Worm (Caenorhabditis elegans) whole organism, midembryonic: Measurements from ENCODE around the gene nhr-31.

Source experiments
- T22C8.4 ChIP-seq: fragments of 200-800 bp; sonication (Bioruptor generic); IDR thresholded peaks from 2 replicates; pipeline ENCODE4 v1.3.6; 2022; ENCODE audit warnings: missing genetic modification characterization, missing compliant biosample characterization
- cog-1 ChIP-seq: sonication (generic microtip); optimal IDR thresholded peaks from 2 replicates; lab custom pipeline; 2016; ENCODE audit warnings: missing genetic modification characterization, missing compliant biosample characterization
- flt-1 ChIP-seq: fragments of 200-800 bp; sonication (Bioruptor generic); IDR thresholded peaks from 2 replicates; pipeline ENCODE4 v1.3.6; 2022; ENCODE audit warnings: missing genetic modification characterization, missing compliant biosample characterization
- klf-2 ChIP-seq: fragments of 200-800 bp; sonication (Bioruptor generic); conservative IDR thresholded peaks from 2 replicates; pipeline ENCODE4 v1.3.6; 2022; ENCODE audit warnings: missing genetic modification reagents, missing genetic modification characterization, missing compliant biosample characterization
- med-1 ChIP-seq: sonication (generic microtip); optimal IDR thresholded peaks from 2 replicates; lab custom pipeline; 2017; ENCODE audit warnings: missing genetic modification characterization, mild to moderate bottlenecking, missing compliant biosample characterization, antibody characterized with exemption, missing genetic modification reagents; ENCODE audit not compliant: insufficient read depth
- ref-1 ChIP-seq: fragments of 200-800 bp; sonication (Bioruptor generic); conservative IDR thresholded peaks from 2 replicates; pipeline ENCODE4 v1.3.6; 2022; ENCODE audit warnings: missing genetic modification reagents, missing genetic modification characterization, missing compliant biosample characterization
- tab-1 ChIP-seq: fragments of 200-800 bp; sonication (Bioruptor generic); IDR thresholded peaks from 2 replicates; pipeline ENCODE4 v1.3.6; 2022; ENCODE audit warnings: missing genetic modification characterization, missing compliant biosample characterization
- ztf-23 ChIP-seq: fragments of 200-800 bp; sonication (Bioruptor generic); IDR thresholded peaks from 2 replicates; pipeline ENCODE4 v1.3.6; 2022; ENCODE audit warnings: missing genetic modification reagents, missing genetic modification characterization, missing compliant biosample characterization
- ztf-29 ChIP-seq: fragments of 200-800 bp; sonication (Bioruptor generic); IDR thresholded peaks from 2 replicates; pipeline ENCODE4 v1.3.6; 2022; ENCODE audit warnings: missing genetic modification reagents, missing genetic modification characterization, missing compliant biosample characterization

The nhr-31 gene

DNA sequence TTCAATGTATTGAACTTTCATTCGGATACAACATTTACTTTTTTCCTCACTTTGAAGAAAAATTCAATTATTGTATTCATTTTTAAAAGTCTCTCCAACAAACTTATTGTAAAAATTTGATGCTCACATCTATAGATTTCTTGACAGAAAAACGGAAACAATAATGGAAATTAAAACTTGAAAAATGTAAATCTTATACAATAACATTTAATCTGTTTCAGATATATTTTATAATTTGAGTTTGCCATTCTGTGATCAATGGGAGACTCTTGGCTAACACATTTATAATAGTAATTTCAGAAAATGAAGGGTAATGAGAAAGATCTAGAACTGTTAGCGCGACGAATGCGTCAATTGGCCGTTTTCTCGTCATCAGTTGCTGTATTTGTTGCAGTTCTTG, 40.9 kb downstream of the nhr-31 start, which contains the start of gene col-115:
TSS of gene col-115 (plus strand) at position 301 of the 400 bp plus-strand sequence.
- no peak for TF ChIP-seq med-1 (GFP tag; lab: Kevin White, UChicago)
- no peak for TF ChIP-seq klf-2
- TF ChIP-seq cog-1: no peak
- no peak for TF ChIP-seq ztf-23 (GFP tag; lab: Robert Waterston, UW)
- no peak for TF ChIP-seq T22C8.4 (GFP tag; lab: Robert Waterston, UW)
- no peak for TF ChIP-seq ref-1 (GFP tag; lab: Robert Waterston, UW)
- no peak for TF ChIP-seq ztf-29 (GFP tag; lab: Robert Waterston, UW)
- no peak for TF ChIP-seq flt-1 (GFP tag; lab: Robert Waterston, UW)
- no peak for TF ChIP-seq tab-1

DNA sequence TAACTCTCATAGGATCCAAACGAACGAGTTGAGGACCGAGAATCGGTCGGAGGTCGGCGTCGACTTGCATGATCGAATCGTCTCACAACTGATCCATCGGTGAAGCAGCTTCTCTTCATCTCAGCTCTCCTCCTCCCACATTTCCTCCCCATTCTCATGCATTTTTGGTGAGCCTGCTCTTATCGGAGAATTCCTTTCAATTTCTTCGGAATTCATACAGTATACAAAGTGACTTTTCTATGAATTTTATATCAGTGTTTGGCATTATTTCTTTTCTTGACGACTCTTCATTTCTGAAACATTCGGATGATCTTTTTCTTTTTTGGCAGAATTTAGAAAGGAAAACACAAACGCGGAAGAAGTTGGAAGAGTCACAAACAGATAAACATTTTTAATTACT, 42.2 kb downstream of the nhr-31 start, which contains the start of gene mec-17:
TSS of gene mec-17 (minus strand) at position 101 of the 400 bp plus-strand sequence.
- TF ChIP-seq T22C8.4 (GFP tag; lab: Robert Waterston, UW) (no peak), cog-1 (no peak), ztf-29 (GFP tag; lab: Robert Waterston, UW) (no peak), klf-2 (no peak), tab-1 (no peak), ref-1 (GFP tag; lab: Robert Waterston, UW) (no peak), med-1 (GFP tag; lab: Kevin White, UChicago) (no peak), flt-1 (GFP tag; lab: Robert Waterston, UW) (no peak), ztf-23 (GFP tag; lab: Robert Waterston, UW) (no peak)

ce11 chrIV:7985737-7986136, 43.6 kb downstream of the nhr-31 start:
- TF ChIP-seq T22C8.4 (GFP tag; lab: Robert Waterston, UW): no peak

- no peak for TF ChIP-seq ref-1 (GFP tag; lab: Robert Waterston, UW)
- TF ChIP-seq med-1 (GFP tag; lab: Kevin White, UChicago): no peak
- no peak for TF ChIP-seq ztf-29 (GFP tag; lab: Robert Waterston, UW)
- no peak for TF ChIP-seq cog-1
- TF ChIP-seq T22C8.4 (GFP tag; lab: Robert Waterston, UW): no peak
- TF ChIP-seq ztf-23 (GFP tag; lab: Robert Waterston, UW): no peak
- no peak for TF ChIP-seq tab-1
- no peak for TF ChIP-seq klf-2
- 0 out of 2 replicates have a peak, but pooled peaks have one; percentile 11 for TF ChIP-seq flt-1 (GFP tag; lab: Robert Waterston, UW)
Measured at ce11 chrIV:7983728-7984346, 45.5 kb downstream of the nhr-31 start.

DNA sequence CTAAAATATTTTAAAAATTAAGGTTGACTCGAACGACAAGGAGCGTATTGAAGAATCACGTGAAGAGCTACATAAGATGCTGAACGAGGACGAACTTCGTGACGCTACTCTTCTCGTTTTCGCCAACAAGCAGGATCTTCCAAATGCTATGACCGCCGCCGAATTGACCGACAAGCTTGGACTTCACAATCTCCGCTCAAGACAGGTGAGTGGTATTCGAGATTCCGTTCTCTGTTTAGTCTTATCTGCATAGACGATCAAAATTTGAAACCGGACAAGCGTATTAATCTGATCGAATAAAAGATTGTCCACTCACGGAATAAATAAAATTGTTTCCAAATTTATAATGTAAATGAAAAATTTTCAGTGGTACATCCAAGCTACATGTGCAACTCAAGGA, 46.3 kb downstream of the nhr-31 start:
- TF ChIP-seq tab-1: no peak
- no peak for TF ChIP-seq ref-1 (GFP tag; lab: Robert Waterston, UW)
- TF ChIP-seq flt-1 (GFP tag; lab: Robert Waterston, UW): no peak

DNA sequence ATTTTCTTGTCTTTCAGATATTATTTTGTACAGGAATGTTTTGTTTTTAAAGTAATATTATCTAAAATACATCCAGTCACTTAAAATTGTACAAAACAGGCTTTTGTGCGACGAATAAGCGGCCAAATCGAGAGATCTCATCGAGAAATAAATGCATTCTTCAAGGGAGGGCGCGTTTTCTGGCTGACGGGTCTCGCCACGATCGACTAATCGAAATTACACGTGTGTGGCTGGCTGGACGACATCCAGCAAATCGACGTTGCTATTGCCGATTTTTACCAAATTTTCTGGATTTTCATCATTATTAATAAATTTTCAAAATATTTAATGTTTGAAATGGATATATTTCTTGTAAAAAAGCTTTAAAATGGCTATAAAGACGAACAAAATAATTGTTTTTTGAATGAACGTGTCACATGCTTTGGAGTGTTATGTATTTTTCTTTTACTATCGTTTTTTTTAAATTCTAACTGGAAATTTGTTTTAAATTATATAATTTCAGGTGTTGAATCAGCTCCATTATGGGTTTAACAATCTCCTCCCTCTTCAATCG, 47.2 kb downstream of the nhr-31 start, which contains the start of gene arf-5:
TSS of gene arf-5 (plus strand) at position 503 of the 553 bp plus-strand sequence.
- TF ChIP-seq cog-1 (peak; percentile 20), ztf-29 (GFP tag; lab: Robert Waterston, UW) (no peak), med-1 (GFP tag; lab: Kevin White, UChicago) (no peak), ztf-23 (GFP tag; lab: Robert Waterston, UW) (no peak)

ce11 chrIV:7979588-7979987, 49.7 kb downstream of the nhr-31 start, which contains the start of gene unc-24:
Gene unc-24 (plus strand): TSS chrIV:7979870.
- TF ChIP-seq cog-1 (no peak), ztf-23 (GFP tag; lab: Robert Waterston, UW) (no peak), med-1 (GFP tag; lab: Kevin White, UChicago) (no peak), T22C8.4 (GFP tag; lab: Robert Waterston, UW) (no peak), klf-2 (no peak), ref-1 (GFP tag; lab: Robert Waterston, UW) (no peak), ztf-29 (GFP tag; lab: Robert Waterston, UW) (no peak), tab-1 (no peak), flt-1 (GFP tag; lab: Robert Waterston, UW) (no peak)

ce11 chrIV:7977452-7977940, 51.8 kb downstream of the nhr-31 start, which contains the start of gene ora-1:
Gene ora-1 (plus strand): TSS chrIV:7977890.
- no peak for TF ChIP-seq ztf-23 (GFP tag; lab: Robert Waterston, UW)
- no peak for TF ChIP-seq T22C8.4 (GFP tag; lab: Robert Waterston, UW)
- no peak for TF ChIP-seq cog-1
- TF ChIP-seq ref-1 (GFP tag; lab: Robert Waterston, UW): no peak
- no peak for TF ChIP-seq flt-1 (GFP tag; lab: Robert Waterston, UW)
- TF ChIP-seq tab-1: no peak
- no peak for TF ChIP-seq klf-2
- TF ChIP-seq ztf-29 (GFP tag; lab: Robert Waterston, UW): no peak
- TF ChIP-seq med-1 (GFP tag; lab: Kevin White, UChicago): no peak

- TF ChIP-seq ztf-29 (GFP tag; lab: Robert Waterston, UW) (no peak), ref-1 (GFP tag; lab: Robert Waterston, UW) (no peak), T22C8.4 (GFP tag; lab: Robert Waterston, UW) (no peak), ztf-23 (GFP tag; lab: Robert Waterston, UW) (no peak)
Measured at ce11 chrIV:7976210-7976609, 53.1 kb downstream of the nhr-31 start, which contains the start of gene F57H12.6. Gene F57H12.6 (minus strand): TSS chrIV:7976310.
